Fruit fly (Drosophila melanogaster) whole organism, embryonic: ENCODE measurements around the gene Rrp46.

ENCODE experiments used
- Abd-B ChIP-seq: fragments of 200-800 bp; sonication (Bioruptor generic); optimal IDR thresholded peaks from 2 replicates; lab custom pipeline; 2018; ENCODE audit warnings: missing biosample characterization, mild to moderate bottlenecking, missing genetic modification characterization, moderate library complexity
- Atf3 ChIP-seq: fragments of 200-800 bp; sonication (Bioruptor generic); optimal IDR thresholded peaks from 3 replicates; lab custom pipeline; 2016; ENCODE audit warnings: missing biosample characterization, missing genetic modification characterization
- B-H1 ChIP-seq: fragments of 200-800 bp; sonication (Bioruptor generic); IDR thresholded peaks from 3 replicates; pipeline ENCODE4 v1.3.6; 2022; ENCODE audit warnings: missing biosample characterization, missing genetic modification characterization
- Bdp1 ChIP-seq: fragments of 200-800 bp; sonication (Bioruptor generic); optimal IDR thresholded peaks from 3 replicates; lab custom pipeline; 2016; ENCODE audit warnings: missing biosample characterization, missing genetic modification characterization
- Bteb2 ChIP-seq: fragments of 200-800 bp; sonication (Bioruptor generic); optimal IDR thresholded peaks from 2 replicates; lab custom pipeline; 2016; ENCODE audit warnings: missing biosample characterization, missing genetic modification characterization
- CG11560 ChIP-seq: fragments of 200-800 bp; sonication (Bioruptor generic); IDR thresholded peaks from 3 replicates; pipeline ENCODE4 v1.3.6; 2022; ENCODE audit warnings: missing biosample characterization, missing genetic modification characterization
- CG13624 ChIP-seq: fragments of 200-800 bp; sonication (Bioruptor generic); optimal IDR thresholded peaks from 2 replicates; lab custom pipeline; 2016; ENCODE audit warnings: missing biosample characterization, missing genetic modification characterization
- CG13894 ChIP-seq: fragments of 200-800 bp; sonication (Bioruptor generic); optimal IDR thresholded peaks from 3 replicates; lab custom pipeline; 2018; ENCODE audit warnings: missing biosample characterization, mild to moderate bottlenecking, missing genetic modification characterization, moderate library complexity
- CG14441 ChIP-seq: fragments of 200-800 bp; sonication (Bioruptor generic); IDR thresholded peaks from 2 replicates; pipeline ENCODE4 v1.3.6; 2022; ENCODE audit warnings: missing biosample characterization, missing genetic modification characterization
- CG17385 ChIP-seq: fragments of 200-800 bp; sonication (Bioruptor generic); optimal IDR thresholded peaks from 3 replicates; lab custom pipeline; 2018; ENCODE audit warnings: missing biosample characterization, mild to moderate bottlenecking, missing genetic modification characterization
- CG2875 ChIP-seq: fragments of 200-800 bp; sonication (Bioruptor generic); optimal IDR thresholded peaks from 2 replicates; lab custom pipeline; 2017; ENCODE audit warnings: missing biosample characterization, mild to moderate bottlenecking, missing genetic modification characterization, missing genetic modification reagents
- CG32532 ChIP-seq: fragments of 200-800 bp; sonication (Bioruptor generic); IDR thresholded peaks from 2 replicates; pipeline ENCODE4 v1.3.6; 2022; ENCODE audit warnings: missing biosample characterization, missing genetic modification characterization
- CG4282 ChIP-seq: fragments of 200-800 bp; sonication (Bioruptor generic); optimal IDR thresholded peaks from 2 replicates; lab custom pipeline; 2016; ENCODE audit warnings: missing biosample characterization, missing genetic modification characterization
- CG4424 ChIP-seq: fragments of 200-800 bp; sonication (Bioruptor generic); optimal IDR thresholded peaks from 3 replicates; lab custom pipeline; 2016; ENCODE audit warnings: missing biosample characterization, missing genetic modification characterization
- Dfd ChIP-seq, 2 experiments: fragments of >200 bp; optimal IDR thresholded peaks; 2 replicates each; lab custom pipeline; 2017; ENCODE audit warnings: missing biosample characterization in 2 of 2, missing genetic modification characterization in 2 of 2
- Eip74EF ChIP-seq, 2 experiments: fragments of 200-800 bp in 1 of 2; fragments of >200 bp in 1 of 2; sonication (Bioruptor generic) in 1 of 2; optimal IDR thresholded peaks; 2 replicates each; lab custom pipeline; 2017 to 2019; ENCODE audit warnings: missing biosample characterization in 2 of 2, missing genetic modification characterization in 2 of 2, mild to moderate bottlenecking in 1 of 2, moderate library complexity in 1 of 2
- MTF-1 ChIP-seq: fragments of 200-800 bp; sonication (Bioruptor generic); optimal IDR thresholded peaks from 2 replicates; lab custom pipeline; 2018; ENCODE audit warnings: missing biosample characterization, mild to moderate bottlenecking, missing genetic modification characterization, borderline replicate concordance
- Myb ChIP-seq: fragments of 200-800 bp; sonication (Bioruptor generic); optimal IDR thresholded peaks from 2 replicates; lab custom pipeline; 2016; ENCODE audit warnings: missing biosample characterization, missing genetic modification characterization
- NC2β ChIP-seq: fragments of 200-800 bp; sonication (Bioruptor generic); optimal IDR thresholded peaks from 2 replicates; lab custom pipeline; 2016; ENCODE audit warnings: missing biosample characterization, missing genetic modification characterization
- Pdp1 ChIP-seq, 2 experiments: fragments of 200-800 bp; sonication (Bioruptor generic); optimal IDR thresholded peaks; 3 replicates each; lab custom pipeline; 2016; ENCODE audit warnings: missing biosample characterization in 2 of 2, missing genetic modification characterization in 2 of 2, mild to moderate bottlenecking in 1 of 2, moderate library complexity in 1 of 2
- Poxn ChIP-seq: fragments of 200-800 bp; sonication (Bioruptor generic); IDR thresholded peaks from 2 replicates; pipeline ENCODE4 v1.3.6; 2022; ENCODE audit warnings: missing biosample characterization, missing genetic modification characterization
- Six4 ChIP-seq: fragments of 200-800 bp; sonication (Bioruptor generic); optimal IDR thresholded peaks from 2 replicates; lab custom pipeline; 2016; ENCODE audit warnings: missing biosample characterization, missing genetic modification characterization
- Trl ChIP-seq, 3 experiments: fragments of >200 bp in 2 of 3; fragments of 200-800 bp in 1 of 3; sonication (Bioruptor generic) in 1 of 3; optimal IDR thresholded peaks; 2 replicates in 1 of 3; 3 replicates in 2 of 3; lab custom pipeline; 2016 to 2017; ENCODE audit warnings: missing biosample characterization in 1 of 3, missing genetic modification characterization in 1 of 3
- cwo ChIP-seq: fragments of 200-800 bp; sonication (Bioruptor generic); optimal IDR thresholded peaks from 3 replicates; lab custom pipeline; 2017; ENCODE audit warnings: missing biosample characterization, missing genetic modification characterization, mild to moderate bottlenecking, moderate library complexity, missing genetic modification reagents
- gcm2 ChIP-seq: fragments of 200-800 bp; sonication (Bioruptor generic); optimal IDR thresholded peaks from 2 replicates; lab custom pipeline; 2016; ENCODE audit warnings: missing biosample characterization, missing genetic modification characterization
- kah ChIP-seq: fragments of 200-800 bp; sonication (Bioruptor generic); optimal IDR thresholded peaks from 2 replicates; lab custom pipeline; 2018; ENCODE audit warnings: missing biosample characterization, mild to moderate bottlenecking, missing genetic modification characterization
- nerfin-2 ChIP-seq: fragments of 200-800 bp; sonication (Bioruptor generic); IDR thresholded peaks from 2 replicates; pipeline ENCODE4 v1.3.6; 2022; ENCODE audit warnings: missing biosample characterization, missing genetic modification characterization; ENCODE audit not compliant: partially characterized antibody
- oc ChIP-seq: fragments of 200-800 bp; sonication (Bioruptor generic); optimal IDR thresholded peaks from 2 replicates; lab custom pipeline; 2018; ENCODE audit warnings: missing biosample characterization, mild to moderate bottlenecking, missing genetic modification characterization, moderate library complexity
- psq ChIP-seq: fragments of 200-800 bp; sonication (Bioruptor generic); optimal IDR thresholded peaks from 2 replicates; lab custom pipeline; 2017; ENCODE audit warnings: missing biosample characterization, missing genetic modification characterization
- sc ChIP-seq, 3 experiments: fragments of >200 bp in 2 of 3; fragments of 200-800 bp in 1 of 3; sonication (Bioruptor generic) in 1 of 3; optimal IDR thresholded peaks; 2 replicates in 2 of 3; 3 replicates in 1 of 3; lab custom pipeline; 2017; ENCODE audit warnings: mild to moderate bottlenecking in 1 of 3, missing biosample characterization in 1 of 3, missing genetic modification characterization in 1 of 3, missing genetic modification reagents in 1 of 3
- sd ChIP-seq: fragments of 200-800 bp; sonication (Bioruptor generic); optimal IDR thresholded peaks from 3 replicates; lab custom pipeline; 2018; ENCODE audit warnings: missing biosample characterization, mild to moderate bottlenecking, missing genetic modification characterization, moderate library complexity
- sens-2 ChIP-seq: fragments of 200-800 bp; sonication (Bioruptor generic); IDR thresholded peaks from 2 replicates; pipeline ENCODE4 v1.3.6; 2022; ENCODE audit warnings: missing biosample characterization, missing genetic modification characterization
- shn ChIP-seq: fragments of 200-800 bp; sonication (Bioruptor generic); optimal IDR thresholded peaks from 3 replicates; lab custom pipeline; 2016; ENCODE audit warnings: missing biosample characterization, missing genetic modification characterization
- tll ChIP-seq, 2 experiments: fragments of 200-800 bp in 1 of 2; fragments of >200 bp in 1 of 2; sonication (Bioruptor generic) in 1 of 2; optimal IDR thresholded peaks; 2 replicates each; lab custom pipeline; 2017 to 2019; ENCODE audit warnings: missing biosample characterization in 2 of 2, missing genetic modification characterization in 2 of 2, mild to moderate bottlenecking in 1 of 2, moderate library complexity in 1 of 2
- tup ChIP-seq: fragments of 200-800 bp; sonication (Bioruptor generic); optimal IDR thresholded peaks from 2 replicates; lab custom pipeline; 2016; ENCODE audit warnings: missing biosample characterization, mild to moderate bottlenecking, missing genetic modification characterization, moderate library complexity
- tx ChIP-seq: fragments of 200-800 bp; sonication (Bioruptor generic); optimal IDR thresholded peaks from 2 replicates; lab custom pipeline; 2016; ENCODE audit warnings: missing biosample characterization, missing genetic modification characterization
- zf30C ChIP-seq: fragments of 200-800 bp; sonication (Bioruptor generic); optimal IDR thresholded peaks from 3 replicates; lab custom pipeline; 2018; ENCODE audit warnings: missing biosample characterization, mild to moderate bottlenecking, missing genetic modification characterization

Rrp46 gene

DNA sequence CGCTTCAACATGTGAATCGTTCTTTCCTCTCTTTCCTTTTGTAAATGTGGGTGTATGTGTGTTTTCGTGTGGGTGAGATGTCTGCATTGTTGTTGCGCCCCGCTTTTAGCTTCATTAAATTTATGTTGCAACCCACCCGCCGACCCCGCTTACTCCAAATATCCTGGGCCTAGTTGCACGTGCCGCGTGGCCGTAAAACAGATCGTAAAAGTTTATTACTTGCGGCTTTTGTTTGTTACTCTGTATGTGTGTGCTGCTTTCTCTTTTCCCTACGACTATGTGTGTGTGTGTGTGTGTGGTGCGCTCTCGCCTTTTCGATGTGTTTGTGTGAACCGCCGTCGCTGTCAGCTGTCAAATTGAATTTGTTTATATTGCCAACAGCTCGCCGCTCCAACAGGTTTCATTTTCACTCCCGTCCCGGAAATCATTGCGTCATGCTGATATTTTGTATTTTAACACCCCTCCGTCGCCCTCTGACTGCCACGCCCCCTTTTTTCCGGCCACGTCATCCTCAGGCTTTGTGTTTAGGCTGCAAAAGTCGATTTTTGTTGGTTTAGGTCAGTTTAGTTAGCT lies 20.4 kb downstream of the Rrp46 start (continued):
- TF ChIP-seq sc (optimal IDR thresholded peaks at IDR 0.05; lab: Kevin White, UChicago) (no peak), sc (GFP tag; optimal IDR thresholded peaks at IDR 0.05; lab: Kevin White, UChicago) (no peak), CG2875 (GFP tag; lab: Kevin White, UChicago) (no peak), Atf3 (GFP tag; lab: Kevin White, UChicago) (no peak), Myb (no peak), oc (tag; lab: Kevin White, UChicago) (no peak), zf30C (GFP tag; lab: Kevin White, UChicago) (no peak), CG17385 (GFP tag; lab: Kevin White, UChicago) (no peak), Trl (optimal IDR thresholded peaks at IDR 0.05; lab: Kevin White, UChicago) (no peak), Trl (GFP tag; optimal IDR thresholded peaks at IDR 0.05; lab: Kevin White, UChicago) (no peak), CG13894 (tag; lab: Kevin White, UChicago) (no peak), gcm2 (GFP tag; lab: Kevin White, UChicago) (no peak), MTF-1 (GFP tag; lab: Kevin White, UChicago) (no peak), CG11560 (tag; lab: Robert Waterston, UW) (no peak), kah (GFP tag; lab: Kevin White, UChicago) (peak; percentile 60), Six4 (GFP tag; lab: Kevin White, UChicago) (no peak), Poxn (GFP tag; lab: Robert Waterston, UW) (no peak), NC2β (GFP tag; lab: Kevin White, UChicago) (no peak), psq (GFP tag; lab: Kevin White, UChicago) (no peak), Bdp1 (GFP tag; lab: Kevin White, UChicago) (no peak), CG14441 (no peak), tup (GFP tag; lab: Kevin White, UChicago) (no peak), tx (GFP tag; lab: Kevin White, UChicago) (no peak), B-H1 (GFP tag; lab: Robert Waterston, UW) (no peak), tll (GFP tag; optimal IDR thresholded peaks at IDR 0.05; lab: Kevin White, UChicago) (peak in 1 of 2 experiments; percentile 33), CG4424 (GFP tag; lab: Kevin White, UChicago) (no peak), Abd-B (peak; percentile 56), cwo (GFP tag; lab: Kevin White, UChicago) (peak; percentile 70), nerfin-2 (no peak), CG13624 (GFP tag; lab: Kevin White, UChicago) (no peak), Bteb2 (no peak), CG32532 (GFP tag; lab: Robert Waterston, UW) (no peak), sens-2 (GFP tag; lab: Robert Waterston, UW) (no peak), shn (GFP tag; lab: Kevin White, UChicago) (no peak)

dm6 chr3R:10434489-10434888 lies 21.4 kb downstream of the Rrp46 start, which contains the start of gene Cyp12e1:
Gene Cyp12e1 (plus strand): TSS chr3R:10434789.
- TF ChIP-seq Eip74EF (GFP tag; optimal IDR thresholded peaks at IDR 0.05; lab: Kevin White, UChicago) (no peak), Dfd (GFP tag; optimal IDR thresholded peaks at IDR 0.05; lab: Kevin White, UChicago) (no peak), sd (tag; lab: Kevin White, UChicago) (peak; percentile 39), Pdp1 (GFP tag; optimal IDR thresholded peaks at IDR 0.05; lab: Kevin White, UChicago) (peak in 1 of 2 experiments; percentile 42), CG4282 (GFP tag; lab: Kevin White, UChicago) (no peak)
- TF ChIP-seq, all 482 proteins: peak for 2
